Worm (Caenorhabditis elegans) whole organism, L3 larva: ENCODE measurements around the gene kvs-1.

Experiments used
- R02D3.7 ChIP-seq: fragments of 150-350 bp; optimal IDR thresholded peaks from 2 replicates; lab custom pipeline; 2014; ENCODE audit warnings: missing biosample characterization, missing genetic modification characterization
- aly-2 ChIP-seq: fragments of 150-350 bp; optimal IDR thresholded peaks from 2 replicates; lab custom pipeline; 2014; ENCODE audit warnings: missing biosample characterization, missing genetic modification characterization
- ama-1 ChIP-seq: fragments of 150-350 bp; optimal IDR thresholded peaks from 2 replicates; lab custom pipeline; 2018
- ceh-28 ChIP-seq: fragments of 150-350 bp; optimal IDR thresholded peaks from 2 replicates; lab custom pipeline; 2014; ENCODE audit warnings: missing biosample characterization, missing genetic modification reagents, missing genetic modification characterization
- daf-12 ChIP-seq: fragments of 150-350 bp; optimal IDR thresholded peaks from 2 replicates; lab custom pipeline; 2014; ENCODE audit warnings: missing biosample characterization, missing genetic modification reagents, missing genetic modification characterization
- egl-27 ChIP-seq: sonication (generic microtip); optimal IDR thresholded peaks from 4 replicates; lab custom pipeline; 2017; ENCODE audit warnings: missing biosample characterization, missing genetic modification reagents, missing genetic modification characterization
- egl-5 ChIP-seq: fragments of 150-350 bp; optimal IDR thresholded peaks from 2 replicates; lab custom pipeline; 2017; ENCODE audit warnings: missing biosample characterization, missing genetic modification reagents, missing genetic modification characterization, inconsistent platforms
- elt-1 ChIP-seq: fragments of 150-350 bp; optimal IDR thresholded peaks from 2 replicates; lab custom pipeline; 2014; ENCODE audit warnings: missing biosample characterization, missing genetic modification characterization
- elt-2 ChIP-seq: sonication (generic microtip); optimal IDR thresholded peaks from 2 replicates; lab custom pipeline; 2016; ENCODE audit warnings: missing genetic modification reagents, mild to moderate bottlenecking, missing genetic modification characterization, missing compliant biosample characterization
- elt-3 ChIP-seq, 3 experiments: fragments of 150-350 bp in 1 of 3; sonication (generic microtip) in 2 of 3; optimal IDR thresholded peaks; 2 replicates in 2 of 3; 4 replicates in 1 of 3; lab custom pipeline; 2014 to 2017; ENCODE audit warnings: missing biosample characterization in 3 of 3, missing genetic modification characterization in 3 of 3
- eor-1 ChIP-seq, 2 experiments: fragments of 150-350 bp; optimal IDR thresholded peaks; 2 replicates each; lab custom pipeline; 2014 to 2018; ENCODE audit warnings: missing biosample characterization in 2 of 2, missing genetic modification characterization in 2 of 2
- fkh-10 ChIP-seq: sonication (generic microtip); optimal IDR thresholded peaks from 2 replicates; lab custom pipeline; 2017; ENCODE audit warnings: missing biosample characterization, missing genetic modification reagents, missing genetic modification characterization
- fkh-2 ChIP-seq: fragments of 150-350 bp; optimal IDR thresholded peaks from 2 replicates; lab custom pipeline; 2014; ENCODE audit warnings: missing biosample characterization, missing genetic modification reagents, missing genetic modification characterization
- fos-1 ChIP-seq: fragments of 150-350 bp; optimal IDR thresholded peaks from 2 replicates; lab custom pipeline; 2014; ENCODE audit warnings: missing biosample characterization, missing genetic modification characterization
- hmg-11 ChIP-seq: sonication (generic microtip); optimal IDR thresholded peaks from 2 replicates; lab custom pipeline; 2016; ENCODE audit warnings: missing genetic modification characterization, missing compliant biosample characterization
- lin-39 ChIP-seq: fragments of 150-350 bp; optimal IDR thresholded peaks from 2 replicates; lab custom pipeline; 2018; ENCODE audit warnings: missing biosample characterization, missing genetic modification reagents, missing genetic modification characterization
- mdl-1 ChIP-seq: fragments of 150-350 bp; optimal IDR thresholded peaks from 2 replicates; lab custom pipeline; 2014; ENCODE audit warnings: missing biosample characterization, missing genetic modification characterization
- mml-1 ChIP-seq: fragments of 150-350 bp; sonication (generic microtip); optimal IDR thresholded peaks from 3 replicates; lab custom pipeline; 2014; ENCODE audit warnings: missing biosample characterization, missing genetic modification characterization
- nfya-1 ChIP-seq: sonication (generic microtip); optimal IDR thresholded peaks from 2 replicates; lab custom pipeline; 2017; ENCODE audit warnings: missing genetic modification characterization, mild to moderate bottlenecking, missing compliant biosample characterization, antibody characterized with exemption, moderate library complexity; ENCODE audit not compliant: insufficient read depth
- nhr-11 ChIP-seq: fragments of 150-350 bp; optimal IDR thresholded peaks from 2 replicates; lab custom pipeline; 2014; ENCODE audit warnings: missing biosample characterization, missing genetic modification characterization
- nhr-12 ChIP-seq: fragments of 150-350 bp; optimal IDR thresholded peaks from 2 replicates; lab custom pipeline; 2014; ENCODE audit warnings: missing biosample characterization, missing genetic modification characterization
- nhr-23 ChIP-seq: fragments of 150-350 bp; optimal IDR thresholded peaks from 2 replicates; lab custom pipeline; 2014; ENCODE audit warnings: missing biosample characterization, missing genetic modification reagents, missing genetic modification characterization
- nhr-237 ChIP-seq: fragments of 150-350 bp; optimal IDR thresholded peaks from 2 replicates; lab custom pipeline; 2014; ENCODE audit warnings: missing biosample characterization, missing genetic modification characterization
- nhr-43 ChIP-seq: sonication (generic microtip); optimal IDR thresholded peaks from 2 replicates; lab custom pipeline; 2016; ENCODE audit warnings: mild to moderate bottlenecking, missing genetic modification characterization, missing compliant biosample characterization; ENCODE audit not compliant: poor library complexity, severe bottlenecking
- nhr-67 ChIP-seq: fragments of 150-350 bp; optimal IDR thresholded peaks from 2 replicates; lab custom pipeline; 2014; ENCODE audit warnings: missing biosample characterization, missing genetic modification characterization
- nhr-77 ChIP-seq: fragments of 150-350 bp; optimal IDR thresholded peaks from 2 replicates; lab custom pipeline; 2014; ENCODE audit warnings: missing biosample characterization, missing genetic modification characterization
- pha-4 ChIP-seq: fragments of 150-350 bp; optimal IDR thresholded peaks from 2 replicates; lab custom pipeline; 2014; ENCODE audit warnings: missing biosample characterization, missing genetic modification reagents, missing genetic modification characterization
- pqm-1 ChIP-seq: fragments of 150-350 bp; optimal IDR thresholded peaks from 2 replicates; lab custom pipeline; 2017; ENCODE audit warnings: missing biosample characterization, missing genetic modification characterization, inconsistent platforms
- skn-1 ChIP-seq: fragments of 150-350 bp; optimal IDR thresholded peaks from 2 replicates; lab custom pipeline; 2014; ENCODE audit warnings: missing biosample characterization, missing genetic modification characterization
- snpc-4 ChIP-seq: fragments of 150-350 bp; optimal IDR thresholded peaks from 2 replicates; lab custom pipeline; 2014; ENCODE audit warnings: missing biosample characterization, missing genetic modification characterization
- tbx-2 ChIP-seq: sonication (generic microtip); optimal IDR thresholded peaks from 2 replicates; lab custom pipeline; 2016; ENCODE audit warnings: mild to moderate bottlenecking, missing genetic modification characterization, missing compliant biosample characterization
- unc-39 ChIP-seq: sonication (generic microtip); optimal IDR thresholded peaks from 4 replicates; lab custom pipeline; 2017; ENCODE audit warnings: missing biosample characterization, missing genetic modification characterization
- unc-62 ChIP-seq: fragments of 150-350 bp; sonication (generic microtip); optimal IDR thresholded peaks from 4 replicates; lab custom pipeline; 2014; ENCODE audit warnings: missing biosample characterization, missing genetic modification reagents, missing genetic modification characterization
- zag-1 ChIP-seq: fragments of 150-350 bp; optimal IDR thresholded peaks from 2 replicates; lab custom pipeline; 2014; ENCODE audit warnings: missing biosample characterization, missing genetic modification characterization
- ztf-11 ChIP-seq: fragments of 150-350 bp; optimal IDR thresholded peaks from 2 replicates; lab custom pipeline; 2014; ENCODE audit warnings: missing biosample characterization, missing genetic modification characterization

kvs-1 gene

DNA sequence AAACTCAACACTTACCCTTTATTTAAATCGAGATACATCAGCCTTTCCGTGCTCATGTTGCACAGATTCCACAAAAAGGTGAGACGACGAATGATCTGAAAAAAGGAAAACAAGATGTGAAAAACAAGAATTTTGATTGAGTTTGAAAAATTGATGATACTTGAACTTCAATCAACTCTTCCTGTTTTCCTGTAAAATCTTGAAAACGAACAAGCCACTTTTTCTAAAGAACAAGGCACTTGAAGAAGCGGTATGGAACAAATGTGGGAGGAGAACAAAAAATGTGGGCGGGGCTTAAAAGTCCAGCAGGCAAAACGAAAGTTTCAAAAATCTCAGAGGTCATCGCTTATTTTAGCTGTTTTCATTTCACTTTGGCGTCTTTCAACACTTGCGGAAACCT is at the start of gene kvs-1:
kvs-1 (minus strand) TSS at position 101 of the 400 bp plus-strand sequence.
- TF ChIP-seq nhr-12 (tag; lab: Kevin White, UChicago) (no peak), nhr-11 (no peak), snpc-4 (tag; lab: Kevin White, UChicago) (no peak), daf-12 (no peak), zag-1 (no peak), lin-39 (tag; lab: Kevin White, UChicago) (no peak), elt-1 (tag; lab: Kevin White, UChicago) (no peak), skn-1 (tag; lab: Kevin White, UChicago) (no peak), fkh-10 (GFP tag; lab: Kevin White, UChicago) (no peak), nhr-23 (tag; lab: Kevin White, UChicago) (no peak), eor-1 (tag; optimal IDR thresholded peaks at IDR 0.05; lab: Kevin White, UChicago) (no peak), egl-27 (tag; lab: Kevin White, UChicago) (no peak), pha-4 (no peak)

- no peak for TF ChIP-seq fkh-2 (tag; lab: Kevin White, UChicago)
- TF ChIP-seq fkh-10 (GFP tag; lab: Kevin White, UChicago) = no peak
- TF ChIP-seq daf-12 = no peak
- TF ChIP-seq skn-1 (tag; lab: Kevin White, UChicago) = no peak
- TF ChIP-seq nhr-11 = no peak
- no peak for TF ChIP-seq mdl-1 (tag; lab: Kevin White, UChicago)
- no peak for TF ChIP-seq elt-3 (tag; optimal IDR thresholded peaks at IDR 0.05; lab: Kevin White, UChicago)
- TF ChIP-seq nhr-23 (tag; lab: Kevin White, UChicago) = no peak
- TF ChIP-seq, all 47 proteins: peak for 0
Measured at ce11 chrX:7752770-7753169, 45.8 kb upstream of the kvs-1 start, which contains the start of gene deg-1. deg-1 (plus strand) TSS chrX:7753070.

- TF ChIP-seq lin-39 (tag; lab: Kevin White, UChicago) (no peak), nhr-11 (no peak), ceh-28 (no peak), elt-2 (tag; lab: Kevin White, UChicago) (no peak), pqm-1 (tag; lab: Kevin White, UChicago) (no peak), tbx-2 (tag; lab: Kevin White, UChicago) (no peak), nhr-12 (tag; lab: Kevin White, UChicago) (no peak), hmg-11 (tag; lab: Kevin White, UChicago) (no peak), elt-3 (tag; optimal IDR thresholded peaks at IDR 0.05; lab: Kevin White, UChicago) (no peak), fkh-2 (tag; lab: Kevin White, UChicago) (no peak), nfya-1 (tag; lab: Kevin White, UChicago) (no peak), egl-5 (no peak), snpc-4 (tag; lab: Kevin White, UChicago) (no peak), egl-27 (tag; lab: Kevin White, UChicago) (no peak), nhr-23 (tag; lab: Kevin White, UChicago) (no peak), zag-1 (no peak), skn-1 (tag; lab: Kevin White, UChicago) (no peak), unc-62 (GFP tag; lab: Kevin White, UChicago) (no peak)
Measured at ce11 chrX:7750084-7750483, 43.2 kb upstream of the kvs-1 start.

ce11 chrX:7745386-7745785 is 38.5 kb upstream of the kvs-1 start:
- TF ChIP-seq nfya-1 (tag; lab: Kevin White, UChicago) (peak; percentile 52), ama-1 (lab: Kevin White, UChicago) (no peak), egl-5 (no peak)

ce11 chrX:7743939-7744338 is 37.0 kb upstream of the kvs-1 start, which contains the start of gene ref-2:
ref-2 (plus strand) TSS chrX:7744239.
- TF ChIP-seq nhr-67 (tag; lab: Kevin White, UChicago) (no peak), nhr-237 (tag; lab: Kevin White, UChicago) (no peak), ceh-28 (no peak)

DNA sequence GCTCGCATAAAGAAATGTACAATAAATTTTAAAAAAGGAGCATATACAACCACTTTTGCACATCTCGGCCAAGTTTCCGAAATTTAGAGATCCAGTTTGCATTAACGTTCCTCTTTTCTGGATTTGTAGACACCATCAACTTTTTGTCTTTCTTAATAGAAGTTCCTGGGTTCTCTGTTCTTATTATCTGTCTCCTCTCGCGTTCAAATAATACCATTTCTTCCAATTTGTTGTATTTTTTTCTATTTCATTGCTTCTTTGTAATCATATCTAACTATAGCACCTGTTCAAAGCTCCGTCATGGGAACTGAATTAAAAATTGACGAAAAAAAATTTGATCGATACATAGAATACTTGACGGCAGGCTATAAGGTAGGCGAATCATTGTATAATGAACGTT is 32.4 kb upstream of the kvs-1 start, which contains the start of gene K09F5.1:
K09F5.1 (plus strand) TSS at position 301 of the 400 bp plus-strand sequence.
- TF ChIP-seq zag-1 = no peak
- no peak for TF ChIP-seq nfya-1 (tag; lab: Kevin White, UChicago)
- no peak for TF ChIP-seq nhr-237 (tag; lab: Kevin White, UChicago)

DNA sequence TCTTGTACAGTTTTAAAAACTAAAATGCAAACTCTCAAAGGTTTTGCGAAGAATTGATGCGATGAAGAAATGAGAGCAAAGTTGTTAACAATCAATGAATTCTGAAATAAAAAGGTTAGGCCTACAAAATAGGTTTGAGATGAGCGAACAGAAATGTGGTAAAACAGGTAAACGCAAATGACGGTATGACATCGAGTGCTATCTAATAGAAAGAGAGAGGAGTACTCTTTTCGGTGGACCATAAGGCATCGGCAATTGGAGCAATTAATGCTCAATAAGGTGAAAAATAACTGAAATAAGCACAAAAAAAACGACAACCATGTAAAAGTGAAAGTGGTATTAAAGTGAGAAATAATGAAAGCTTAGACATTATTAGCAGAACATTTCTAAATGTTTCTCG is 29.2 kb upstream of the kvs-1 start, which contains the start of gene set-12:
set-12 (minus strand) TSS at position 101 of the 400 bp plus-strand sequence.
- TF ChIP-seq aly-2 (tag; lab: Kevin White, UChicago) = no peak
- no peak for TF ChIP-seq nhr-43
- no peak for TF ChIP-seq unc-62 (GFP tag; lab: Kevin White, UChicago)
- no peak for TF ChIP-seq unc-39 (tag; lab: Kevin White, UChicago)
- no peak for TF ChIP-seq ama-1 (lab: Kevin White, UChicago)
- no peak for TF ChIP-seq mml-1 (tag; lab: Kevin White, UChicago)
- TF ChIP-seq pha-4 = no peak
- TF ChIP-seq mdl-1 (tag; lab: Kevin White, UChicago) = no peak
- no peak for TF ChIP-seq R02D3.7 (tag; lab: Kevin White, UChicago)
- no peak for TF ChIP-seq eor-1 (tag; optimal IDR thresholded peaks at IDR 0.05; lab: Kevin White, UChicago)
- no peak for TF ChIP-seq fos-1
- no peak for TF ChIP-seq fkh-10 (GFP tag; lab: Kevin White, UChicago)
- TF ChIP-seq ceh-28 = no peak
- no peak for TF ChIP-seq ztf-11 (tag; lab: Kevin White, UChicago)
- no peak for TF ChIP-seq nhr-77 (tag; lab: Kevin White, UChicago)
